Worm (Caenorhabditis elegans): ENCODE measurements around the gene set-3.

The set-3 gene

DNA sequence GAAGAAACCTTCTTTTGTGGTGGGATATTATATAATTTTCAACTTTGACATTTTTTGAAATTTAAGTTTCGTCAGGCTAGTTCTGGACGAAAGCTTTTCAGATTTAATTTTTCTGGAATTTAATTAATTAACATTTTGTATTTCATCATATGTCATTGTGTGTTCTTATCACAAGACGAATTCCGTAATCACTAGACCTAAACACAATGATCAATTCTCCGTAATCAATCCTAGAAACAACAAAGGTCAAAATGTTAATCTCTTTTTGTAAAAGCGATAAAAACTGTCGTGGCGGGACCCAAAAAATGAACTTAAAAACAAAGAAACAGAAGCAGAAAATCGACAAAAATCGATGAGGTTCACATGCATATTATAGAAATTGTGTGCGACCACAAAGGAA lies 20.4 kb upstream of the set-3 start:
- no peak for TF ChIP-seq dao-5 (tag; optimal IDR thresholded peaks at IDR 0.05)
- TF ChIP-seq W03F9.2 (tag; optimal IDR thresholded peaks at IDR 0.05), result no peak
- TF ChIP-seq him-1 (tag; optimal IDR thresholded peaks at IDR 0.05), result no peak

- TF ChIP-seq dao-5 (tag; optimal IDR thresholded peaks at IDR 0.05), result no peak
- no peak for TF ChIP-seq him-1 (tag; optimal IDR thresholded peaks at IDR 0.05)
- TF ChIP-seq W03F9.2 (tag; optimal IDR thresholded peaks at IDR 0.05), result no peak
These were observed 19.5 kb upstream of the set-3 start, which contains the start of gene ncx-6 for ce11 chrIII:9713862-9714261. TSS of gene ncx-6 (minus strand) at chrIII:9713949.

DNA sequence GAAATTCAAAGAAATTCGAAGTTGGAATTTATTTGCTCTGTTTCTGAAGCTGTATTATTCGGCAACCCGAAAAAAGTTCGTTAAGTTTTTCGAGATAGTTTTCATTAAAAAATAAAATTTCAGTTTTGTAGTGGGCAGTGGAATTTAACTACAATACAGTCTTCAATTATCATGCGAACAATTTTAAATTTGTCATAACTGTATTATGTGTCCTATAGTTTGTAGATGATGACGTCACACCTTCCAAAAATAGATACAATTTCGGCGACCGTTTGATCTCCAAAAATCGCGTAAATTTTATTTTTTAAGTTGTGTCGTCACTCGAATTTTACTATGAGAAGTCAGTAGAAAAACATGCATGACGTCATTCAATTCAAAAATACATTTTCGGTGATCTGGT lies 18.8 kb upstream of the set-3 start:
- TF ChIP-seq him-1 (tag; optimal IDR thresholded peaks at IDR 0.05) (no peak), dao-5 (tag; optimal IDR thresholded peaks at IDR 0.05) (no peak), W03F9.2 (tag; optimal IDR thresholded peaks at IDR 0.05) (no peak)

DNA sequence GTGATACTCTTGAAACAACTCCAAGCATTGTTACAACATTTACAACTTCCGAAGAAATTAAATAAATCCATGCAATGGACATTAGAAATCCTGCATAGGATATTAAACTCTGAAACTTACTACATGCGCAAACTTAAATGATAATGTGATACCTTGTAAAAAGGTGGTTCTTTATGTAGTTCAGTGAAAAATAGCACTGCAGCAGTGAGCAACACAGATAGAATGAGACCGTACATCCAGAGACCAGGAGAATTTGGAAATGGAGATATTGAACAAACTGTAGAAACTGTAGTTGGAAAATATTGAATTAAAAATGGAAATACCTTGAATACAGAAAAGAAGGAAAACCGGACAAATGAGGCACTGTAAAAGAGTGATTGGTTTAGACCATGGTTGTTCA lies 16.8 kb upstream of the set-3 start:
- no peak for TF ChIP-seq him-1 (tag; optimal IDR thresholded peaks at IDR 0.05)
- TF ChIP-seq W03F9.2 (tag; optimal IDR thresholded peaks at IDR 0.05), result no peak
- TF ChIP-seq dao-5 (tag; optimal IDR thresholded peaks at IDR 0.05), result no peak

ce11 chrIII:9705157-9705905 lies 11.0 kb upstream of the set-3 start:
- TF ChIP-seq dao-5 (tag; optimal IDR thresholded peaks at IDR 0.05), result no peak
- TF ChIP-seq W03F9.2 (tag; optimal IDR thresholded peaks at IDR 0.05), result no peak
- no peak for TF ChIP-seq him-1 (tag; optimal IDR thresholded peaks at IDR 0.05)

DNA sequence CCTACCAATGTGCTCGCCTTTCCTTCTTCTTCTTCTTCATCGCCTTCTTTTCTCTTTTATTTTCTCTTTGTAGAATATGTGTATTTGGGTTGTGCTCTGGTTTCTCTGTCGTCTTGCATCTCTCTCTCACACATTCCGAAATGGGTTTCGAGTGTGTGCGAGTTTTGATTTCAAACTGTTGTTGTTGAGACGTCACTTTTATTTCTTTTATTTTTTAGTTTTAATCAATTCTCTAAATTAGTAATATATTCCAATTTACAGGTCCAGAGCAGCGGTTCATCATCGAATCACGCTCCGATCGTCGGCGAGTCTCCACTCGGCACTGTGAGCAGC lies 10.2 kb upstream of the set-3 start:
- TF ChIP-seq W03F9.2 (tag; optimal IDR thresholded peaks at IDR 0.05), result no peak
- no peak for TF ChIP-seq dao-5 (tag; optimal IDR thresholded peaks at IDR 0.05)
- TF ChIP-seq him-1 (tag; optimal IDR thresholded peaks at IDR 0.05), result no peak

DNA sequence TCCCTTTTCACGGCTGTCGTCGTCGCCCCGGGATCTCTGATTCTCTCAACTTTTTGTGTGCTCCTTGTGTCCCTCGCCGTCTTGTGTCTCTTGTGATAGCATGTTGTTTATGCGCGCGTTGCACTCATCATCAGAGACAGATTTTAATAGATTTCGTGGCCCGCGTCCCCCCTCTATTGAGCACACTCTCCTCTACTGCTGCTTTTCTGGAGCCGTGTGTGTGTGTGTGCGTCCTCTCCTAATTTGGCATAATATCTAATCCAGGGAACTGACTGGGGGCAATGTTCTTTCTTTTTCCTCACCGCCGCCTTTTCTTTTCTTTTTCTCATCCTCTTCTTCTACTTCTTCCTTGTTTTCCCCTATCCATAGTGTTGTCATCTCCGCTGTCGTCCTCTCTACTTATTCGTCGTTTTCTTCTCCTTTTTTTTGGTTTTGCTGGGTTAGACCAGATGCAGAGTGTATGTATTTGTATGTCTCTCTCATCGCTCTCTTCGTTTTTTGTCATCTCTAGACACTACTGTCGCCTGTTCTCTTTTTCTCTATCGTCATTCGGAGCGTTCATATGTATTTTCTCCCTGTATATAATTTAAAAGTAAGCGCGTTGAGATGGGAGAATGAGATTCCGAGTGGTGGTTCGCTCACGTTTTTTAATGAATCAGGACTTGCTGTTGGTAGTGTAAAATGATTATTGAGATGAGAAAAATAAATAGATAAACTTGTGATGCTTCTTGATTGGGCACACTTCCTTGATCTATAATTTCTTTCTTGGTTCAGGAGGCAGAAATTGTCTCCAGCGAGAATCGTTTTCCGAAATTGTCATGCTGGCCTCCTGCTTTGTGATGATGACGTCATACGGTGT lies 9.6 kb upstream of the set-3 start:
- TF ChIP-seq W03F9.2 (tag; optimal IDR thresholded peaks at IDR 0.05) (no peak), dao-5 (tag; optimal IDR thresholded peaks at IDR 0.05) (peak; percentile 45)

DNA sequence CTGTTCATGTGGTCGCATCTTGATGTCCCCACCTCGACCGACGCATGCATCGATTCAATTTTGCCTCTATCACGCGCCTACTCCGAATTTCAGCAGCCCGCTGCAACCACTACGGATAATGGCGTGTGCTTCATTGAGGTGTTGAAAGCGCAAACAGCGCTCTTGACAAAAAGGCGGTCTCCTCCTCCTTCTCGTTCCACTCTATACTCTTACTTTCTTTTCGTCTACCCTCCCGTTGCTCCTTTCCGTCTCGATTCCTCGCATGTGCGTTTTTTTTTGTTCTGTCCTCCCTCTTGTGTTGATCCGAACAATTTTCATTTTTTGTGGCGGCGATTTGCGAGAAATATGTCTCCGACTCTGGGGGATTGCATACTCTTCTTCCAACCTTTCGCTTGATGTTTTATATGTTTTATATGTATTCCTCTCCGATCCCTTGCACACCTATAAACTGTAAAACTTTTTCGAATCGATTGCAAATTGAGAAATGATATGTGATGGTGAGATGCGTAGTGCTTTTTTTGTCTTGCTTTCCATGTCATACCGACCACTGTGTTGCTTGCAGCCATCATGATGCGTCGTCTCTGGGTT lies 8.4 kb upstream of the set-3 start:
- no peak for TF ChIP-seq him-1 (tag; optimal IDR thresholded peaks at IDR 0.05)
- no peak for TF ChIP-seq dao-5 (tag; optimal IDR thresholded peaks at IDR 0.05)
- no peak for TF ChIP-seq W03F9.2 (tag; optimal IDR thresholded peaks at IDR 0.05)

DNA sequence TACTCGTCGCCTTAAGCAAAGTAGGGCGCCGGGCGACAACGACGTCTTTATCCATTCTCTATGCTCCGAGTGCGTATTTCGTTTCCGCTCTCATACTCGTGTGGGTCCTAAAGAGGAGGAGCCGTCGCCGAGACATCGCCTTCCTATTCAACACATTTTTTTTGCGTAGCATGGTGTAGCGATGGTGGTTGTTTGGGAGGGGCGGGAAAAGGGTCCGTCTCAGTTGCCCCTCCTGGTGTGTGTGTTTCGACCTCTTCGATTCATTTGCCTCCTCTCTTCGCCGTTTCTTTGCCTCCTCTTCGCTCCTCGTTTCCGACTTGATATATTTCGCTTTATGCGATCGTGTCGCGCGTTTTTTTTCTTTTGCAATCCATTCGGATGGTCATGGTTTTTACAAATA lies 7.4 kb upstream of the set-3 start:
- TF ChIP-seq him-1 (tag; optimal IDR thresholded peaks at IDR 0.05), result no peak
- no peak for TF ChIP-seq dao-5 (tag; optimal IDR thresholded peaks at IDR 0.05)
- no peak for TF ChIP-seq W03F9.2 (tag; optimal IDR thresholded peaks at IDR 0.05)

DNA sequence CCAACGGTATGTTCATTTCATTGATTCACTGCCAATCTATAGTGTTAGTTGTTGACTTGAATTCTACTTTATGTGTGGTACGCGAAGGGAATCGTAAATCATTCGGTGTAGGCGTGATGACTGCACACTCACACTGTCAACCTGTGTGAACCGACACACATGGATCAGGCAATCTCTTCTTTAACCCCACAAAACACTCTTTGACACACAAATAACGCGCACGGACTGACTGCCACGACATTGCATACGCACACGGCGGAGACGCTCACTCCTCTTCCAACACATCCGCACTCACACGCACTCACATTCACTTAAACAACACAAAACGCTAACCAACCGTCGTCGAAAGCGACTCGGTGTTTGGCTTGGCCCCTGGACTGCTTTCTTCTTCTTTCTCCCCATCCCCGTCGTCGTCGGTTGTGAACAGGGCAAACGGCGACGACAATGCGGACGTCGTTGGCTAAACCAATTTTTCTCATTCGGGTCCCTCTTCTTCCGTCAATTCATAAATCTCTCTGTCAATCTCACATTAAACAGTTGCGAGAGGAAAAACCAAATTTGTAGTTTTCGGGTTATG lies 5.8 kb upstream of the set-3 start:
- TF ChIP-seq W03F9.2 (tag; optimal IDR thresholded peaks at IDR 0.05) (no peak), dao-5 (tag; optimal IDR thresholded peaks at IDR 0.05) (no peak), him-1 (tag; optimal IDR thresholded peaks at IDR 0.05) (no peak)

DNA sequence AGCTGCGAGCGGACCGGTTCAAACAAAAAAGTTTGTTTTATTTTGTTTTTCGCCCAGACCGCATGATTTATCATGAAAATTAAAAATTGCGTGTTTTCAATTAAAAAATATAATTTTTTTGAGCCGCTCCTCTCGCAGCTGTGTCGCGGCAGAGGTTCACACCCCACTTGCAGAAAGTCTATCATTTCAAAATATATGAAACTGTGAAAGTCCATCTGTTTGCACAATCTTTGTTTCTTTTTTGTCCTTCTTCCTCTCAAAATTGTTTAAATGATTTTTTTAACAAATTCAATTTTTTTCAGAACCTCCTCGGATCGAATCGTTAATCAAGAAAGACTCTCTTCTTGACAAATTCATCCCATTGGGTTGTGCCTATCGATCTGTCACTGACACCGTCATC lies 5.2 kb upstream of the set-3 start, which contains the start of gene tlk-1:
Gene tlk-1 (plus strand): TSS at position 301 of the 400 bp plus-strand sequence.
- no peak for TF ChIP-seq dao-5 (tag; optimal IDR thresholded peaks at IDR 0.05)
- no peak for TF ChIP-seq W03F9.2 (tag; optimal IDR thresholded peaks at IDR 0.05)
- TF ChIP-seq him-1 (tag; optimal IDR thresholded peaks at IDR 0.05), result no peak

DNA sequence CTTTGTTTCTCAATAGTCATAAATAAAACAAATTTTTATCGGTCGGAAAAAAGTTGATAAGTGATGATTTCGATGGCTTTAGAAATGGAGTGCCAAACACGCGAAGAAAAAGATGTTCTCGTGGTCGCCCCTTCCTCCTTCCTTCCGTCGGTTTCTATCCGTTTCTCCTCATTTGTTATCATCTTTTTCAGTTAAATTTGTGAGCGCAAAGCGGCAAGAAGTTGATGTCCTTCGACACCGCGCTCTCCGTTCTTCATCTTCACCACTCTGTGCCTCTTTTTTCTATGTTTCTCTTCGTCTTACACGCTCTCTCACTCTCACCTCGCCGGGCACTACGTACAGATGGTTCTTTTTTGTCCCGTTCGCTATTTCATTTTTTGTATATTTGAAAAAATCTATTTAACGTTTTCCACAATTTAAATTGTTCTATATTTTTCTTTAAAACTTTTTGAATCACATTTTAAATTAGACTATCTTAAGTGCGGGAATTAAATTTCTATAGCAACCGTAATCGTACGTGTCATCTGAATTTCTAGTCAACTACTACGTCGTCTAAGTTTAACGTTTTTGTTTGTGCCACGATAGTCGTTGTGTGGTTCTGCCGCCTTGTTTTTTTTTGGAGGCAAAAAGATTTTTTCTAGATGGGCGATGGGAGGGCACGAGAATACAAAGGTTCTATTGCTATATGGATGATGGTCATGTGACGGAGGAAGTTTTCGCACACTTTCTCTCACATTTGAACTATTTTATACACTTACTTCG lies 4.4 kb upstream of the set-3 start:
- TF ChIP-seq W03F9.2 (tag; optimal IDR thresholded peaks at IDR 0.05), result no peak

- TF ChIP-seq dao-5 (tag; optimal IDR thresholded peaks at IDR 0.05) (no peak), him-1 (tag; optimal IDR thresholded peaks at IDR 0.05) (no peak), W03F9.2 (tag; optimal IDR thresholded peaks at IDR 0.05) (no peak)
These were observed 3.5 kb upstream of the set-3 start for ce11 chrIII:9697886-9698285.
